Worm (Caenorhabditis elegans) whole organism, midembryonic: Measurements from ENCODE around the gene F32D8.13.

Experiments
- T22C8.4 ChIP-seq: fragments of 200-800 bp; sonication (Bioruptor generic); IDR thresholded peaks from 2 replicates; pipeline ENCODE4 v1.3.6; 2022; ENCODE audit warnings: missing genetic modification characterization, missing compliant biosample characterization
- cog-1 ChIP-seq: sonication (generic microtip); optimal IDR thresholded peaks from 2 replicates; lab custom pipeline; 2016; ENCODE audit warnings: missing genetic modification characterization, missing compliant biosample characterization
- flt-1 ChIP-seq: fragments of 200-800 bp; sonication (Bioruptor generic); IDR thresholded peaks from 2 replicates; pipeline ENCODE4 v1.3.6; 2022; ENCODE audit warnings: missing genetic modification characterization, missing compliant biosample characterization
- ref-1 ChIP-seq: fragments of 200-800 bp; sonication (Bioruptor generic); conservative IDR thresholded peaks from 2 replicates; pipeline ENCODE4 v1.3.6; 2022; ENCODE audit warnings: missing genetic modification reagents, missing genetic modification characterization, missing compliant biosample characterization
- tab-1 ChIP-seq: fragments of 200-800 bp; sonication (Bioruptor generic); IDR thresholded peaks from 2 replicates; pipeline ENCODE4 v1.3.6; 2022; ENCODE audit warnings: missing genetic modification characterization, missing compliant biosample characterization
- ztf-23 ChIP-seq: fragments of 200-800 bp; sonication (Bioruptor generic); IDR thresholded peaks from 2 replicates; pipeline ENCODE4 v1.3.6; 2022; ENCODE audit warnings: missing genetic modification reagents, missing genetic modification characterization, missing compliant biosample characterization
- ztf-29 ChIP-seq: fragments of 200-800 bp; sonication (Bioruptor generic); IDR thresholded peaks from 2 replicates; pipeline ENCODE4 v1.3.6; 2022; ENCODE audit warnings: missing genetic modification reagents, missing genetic modification characterization, missing compliant biosample characterization

ce11 chrV:10929511-10929910 is 33.2 kb upstream of the F32D8.13 start, which contains the start of gene F58B4.3:
- no peak for TF ChIP-seq ztf-23 (GFP tag; lab: Robert Waterston, UW)
- no peak for TF ChIP-seq cog-1 (tag; lab: Kevin White, UChicago)
- TF ChIP-seq ztf-29 (GFP tag; lab: Robert Waterston, UW) = no peak
- no peak for TF ChIP-seq flt-1 (GFP tag; lab: Robert Waterston, UW)
- no peak for TF ChIP-seq tab-1 (GFP tag; lab: Robert Waterston, UW)
- no peak for TF ChIP-seq ref-1 (GFP tag; lab: Robert Waterston, UW)
- no peak for TF ChIP-seq T22C8.4 (GFP tag; lab: Robert Waterston, UW)
